Fruit fly (Drosophila melanogaster) whole organism, adult: Measurements from ENCODE around the gene Ir85a.

Source experiments
- CG11617 ChIP-seq: fragments of 200-800 bp; sonication (Bioruptor generic); optimal IDR thresholded peaks from 2 replicates; lab custom pipeline; 2017; ENCODE audit warnings: mild to moderate bottlenecking, missing biosample characterization, missing genetic modification reagents, missing genetic modification characterization
- CG12768 ChIP-seq: fragments of 200-800 bp; sonication (Bioruptor generic); optimal IDR thresholded peaks from 2 replicates; lab custom pipeline; 2017; ENCODE audit warnings: missing biosample characterization, missing genetic modification characterization, mild to moderate bottlenecking, moderate library complexity, missing genetic modification reagents
- CG1620 ChIP-seq: fragments of 200-800 bp; sonication (Bioruptor generic); optimal IDR thresholded peaks from 2 replicates; lab custom pipeline; 2016; ENCODE audit warnings: missing biosample characterization, missing genetic modification characterization
- CG5204 ChIP-seq: fragments of 200-800 bp; sonication (Bioruptor generic); optimal IDR thresholded peaks from 2 replicates; lab custom pipeline; 2016; ENCODE audit warnings: missing biosample characterization, missing genetic modification characterization
- CG7045 ChIP-seq: fragments of 200-800 bp; sonication (Bioruptor generic); optimal IDR thresholded peaks from 2 replicates; lab custom pipeline; 2017; ENCODE audit warnings: missing biosample characterization, mild to moderate bottlenecking, missing genetic modification characterization
- CG7101 ChIP-seq: fragments of 200-800 bp; sonication (Bioruptor generic); optimal IDR thresholded peaks from 2 replicates; lab custom pipeline; 2018; ENCODE audit warnings: missing biosample characterization, mild to moderate bottlenecking, missing genetic modification characterization, moderate library complexity
- Crg-1 ChIP-seq: fragments of 200-800 bp; sonication (Bioruptor generic); optimal IDR thresholded peaks from 2 replicates; lab custom pipeline; 2016; ENCODE audit warnings: missing biosample characterization, missing genetic modification characterization
- kay ChIP-seq: fragments of 200-800 bp; sonication (Bioruptor generic); peaks from one replicate; lab custom pipeline; 2016; ENCODE audit warnings: missing biosample characterization, missing genetic modification characterization, borderline replicate concordance
- toe ChIP-seq: fragments of 200-800 bp; sonication (Bioruptor generic); optimal IDR thresholded peaks from 2 replicates; lab custom pipeline; 2016; ENCODE audit warnings: missing biosample characterization, missing genetic modification characterization

DNA sequence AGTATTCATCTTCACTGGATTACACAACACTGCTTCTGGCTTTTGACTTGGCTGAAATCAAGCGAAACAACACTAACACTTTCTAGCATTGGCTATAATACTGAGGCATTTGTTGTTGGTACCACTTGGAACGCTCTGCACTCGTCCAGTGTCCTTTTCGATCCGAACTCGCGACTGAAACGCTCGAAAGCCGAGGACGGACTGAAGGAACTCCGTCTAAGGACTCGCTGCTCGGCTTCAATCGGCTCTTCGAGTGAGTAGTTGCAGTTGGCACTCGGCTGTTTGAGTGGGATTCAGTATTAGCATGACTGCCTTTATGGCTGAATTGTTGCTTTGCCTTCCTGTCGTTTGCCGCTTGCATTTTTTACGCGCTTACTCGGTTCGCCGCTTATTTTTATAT, 26.5 kb upstream of the Ir85a start, which contains the start of the genes CG34135 and CG11768:
- TF ChIP-seq CG7101 (tag; lab: Kevin White, UChicago) (no peak), CG1620 (GFP tag; lab: Kevin White, UChicago) (no peak), CG11617 (GFP tag; lab: Kevin White, UChicago) (no peak), kay (no peak), CG12768 (GFP tag; lab: Kevin White, UChicago) (no peak), CG5204 (GFP tag; lab: Kevin White, UChicago) (no peak), toe (no peak), CG7045 (GFP tag; lab: Kevin White, UChicago) (no peak), Crg-1 (GFP tag; lab: Kevin White, UChicago) (no peak)
